Fruit fly (Drosophila melanogaster) whole organism, pupa: ENCODE data around the gene CG17917.

Experiments
- CG10348 ChIP-seq: fragments of 200-800 bp; sonication (Bioruptor generic); IDR thresholded peaks from 2 replicates; pipeline ENCODE4 v1.3.6; 2022; ENCODE audit warnings: missing biosample characterization, missing genetic modification characterization
- CG12605 ChIP-seq: fragments of 200-800 bp; sonication (Bioruptor generic); IDR thresholded peaks from 2 replicates; pipeline ENCODE4 v1.3.6; 2022; ENCODE audit warnings: missing biosample characterization, missing genetic modification characterization
- CG15710 ChIP-seq: fragments of 200-800 bp; sonication (Bioruptor generic); optimal IDR thresholded peaks from 2 replicates; lab custom pipeline; 2018; ENCODE audit warnings: missing biosample characterization, mild to moderate bottlenecking, missing genetic modification characterization, moderate library complexity
- CG32121 ChIP-seq: fragments of 200-800 bp; sonication (Bioruptor generic); IDR thresholded peaks from 2 replicates; pipeline ENCODE4 v1.3.6; 2022; ENCODE audit warnings: missing biosample characterization, missing genetic modification characterization
- CG9948 ChIP-seq: fragments of 200-800 bp; sonication (Bioruptor generic); optimal IDR thresholded peaks from 2 replicates; lab custom pipeline; 2018; ENCODE audit warnings: missing biosample characterization, mild to moderate bottlenecking, missing genetic modification characterization, moderate library complexity
- Pif1B ChIP-seq: fragments of 200-800 bp; sonication (Bioruptor generic); optimal IDR thresholded peaks from 3 replicates; lab custom pipeline; 2016; ENCODE audit warnings: missing biosample characterization, missing genetic modification characterization
- rn ChIP-seq: fragments of 200-800 bp; sonication (Bioruptor generic); IDR thresholded peaks from 2 replicates; pipeline ENCODE4 v1.3.6; 2022; ENCODE audit warnings: missing biosample characterization, missing genetic modification characterization

dm6 chr3R:6382733-6383465 lies 41.1 kb downstream of the CG17917 start, which contains the start of gene gzl:
- TF ChIP-seq CG12605 (GFP tag; lab: Robert Waterston, UW) (no peak), Pif1B (GFP tag; lab: Kevin White, UChicago) (no peak), CG15710 (tag; lab: Kevin White, UChicago) (no peak), rn (GFP tag; lab: Robert Waterston, UW) (no peak), CG10348 (GFP tag; lab: Robert Waterston, UW) (no peak), CG9948 (tag; lab: Kevin White, UChicago) (no peak), CG32121 (GFP tag; lab: Robert Waterston, UW) (no peak)
